Fruit fly (Drosophila melanogaster): Measurements from ENCODE around the gene CG34130.
A peak's percentile ranks its signal among the peaks of the same experiment; 100 is the strongest.

The CG34130 gene

dm6 chr3R:26238945-26239344 lies 49.2 kb upstream of the CG34130 start (continued):
- TF ChIP-seq prd (optimal IDR thresholded peaks at IDR 0.05) = no peak
- peak; percentile 30; the same call in 2 of the 3 replicates for TF ChIP-seq prd (GFP tag; IDR thresholded peaks at IDR 0.05)
- no peak for TF ChIP-seq rib (GFP tag; IDR thresholded peaks at IDR 0.05)
- no peak for TF ChIP-seq Aef1 (GFP tag; IDR thresholded peaks at IDR 0.05)
- no peak for TF ChIP-seq CG9437 (GFP tag; optimal IDR thresholded peaks at IDR 0.05)
- no peak for TF ChIP-seq Dref (GFP tag; IDR thresholded peaks at IDR 0.05)
- TF ChIP-seq croc (GFP tag; conservative IDR thresholded peaks at IDR 0.05) = no peak
- no peak for TF ChIP-seq ftz-f1 (GFP tag; optimal IDR thresholded peaks at IDR 0.05)
- no peak for TF ChIP-seq gt (GFP tag; IDR thresholded peaks at IDR 0.05)
- TF ChIP-seq caup (GFP tag; optimal IDR thresholded peaks at IDR 0.05; ENCODE audit: severe bottlenecking) = peak; percentile 84
- no peak for TF ChIP-seq az2 (GFP tag; optimal IDR thresholded peaks at IDR 0.05)
- TF ChIP-seq Bdp1 (GFP tag; optimal IDR thresholded peaks at IDR 0.05) = peak; percentile 47
- TF ChIP-seq Chrac-16 (GFP tag; optimal IDR thresholded peaks at IDR 0.05) = no peak
- TF ChIP-seq ci (GFP tag; IDR thresholded peaks at IDR 0.05) = peak; percentile 47; the same call in 1 of the 3 replicates
- 0 out of 2 replicates have a peak, but pooled peaks have one; percentile 26 for TF ChIP-seq wdn (GFP tag; IDR thresholded peaks at IDR 0.05)
- TF ChIP-seq Atf-2 (GFP tag; optimal IDR thresholded peaks at IDR 0.05) = no peak
- TF ChIP-seq CG6683 (GFP tag; optimal IDR thresholded peaks at IDR 0.05) = peak; percentile 48
- peak; percentile 40 for TF ChIP-seq CG6854 (GFP tag; optimal IDR thresholded peaks at IDR 0.05)
- TF ChIP-seq da (GFP tag; optimal IDR thresholded peaks at IDR 0.05) = no peak
- no peak for TF ChIP-seq Poxn (GFP tag; IDR thresholded peaks at IDR 0.05)
- TF ChIP-seq sqz (GFP tag; optimal IDR thresholded peaks at IDR 0.05) = no peak
- TF ChIP-seq CG9817 (tag; optimal IDR thresholded peaks at IDR 0.05) = peak; percentile 49
- TF ChIP-seq D (optimal IDR thresholded peaks at IDR 0.05) = no peak
- no peak for TF ChIP-seq D (GFP tag; optimal IDR thresholded peaks at IDR 0.05)
- TF ChIP-seq CG12219 (GFP tag; optimal IDR thresholded peaks at IDR 0.05) = peak; percentile 29
- TF ChIP-seq Dbx (GFP tag; IDR thresholded peaks at IDR 0.05) = peak; percentile 70
- no peak for TF ChIP-seq Ravus (GFP tag; IDR thresholded peaks at IDR 0.05)
- TF ChIP-seq kni (GFP tag; optimal IDR thresholded peaks at IDR 0.05) = no peak
- no peak for TF ChIP-seq CG9215 (GFP tag; IDR thresholded peaks at IDR 0.05)
- no peak for TF ChIP-seq tx (GFP tag; optimal IDR thresholded peaks at IDR 0.05)
- TF ChIP-seq sens (GFP tag) = peak; percentile 89
- no peak for TF ChIP-seq CG5245 (GFP tag; optimal IDR thresholded peaks at IDR 0.05)
- TF ChIP-seq CG12155 (GFP tag; optimal IDR thresholded peaks at IDR 0.05) = peak; percentile 18
- TF ChIP-seq chn (GFP tag; optimal IDR thresholded peaks at IDR 0.05) = no peak
- no peak for TF ChIP-seq Hr3 (GFP tag; optimal IDR thresholded peaks at IDR 0.05)
- peak; percentile 31 for TF ChIP-seq Myb (GFP tag; optimal IDR thresholded peaks at IDR 0.05)
- TF ChIP-seq CG16863 (GFP tag; optimal IDR thresholded peaks at IDR 0.05) = peak; percentile 5
- no peak for TF ChIP-seq CG4854 (GFP tag; optimal IDR thresholded peaks at IDR 0.05)
- TF ChIP-seq Six4 (GFP tag; optimal IDR thresholded peaks at IDR 0.05) = no peak
- no peak for TF ChIP-seq CG11093 (GFP tag; IDR thresholded peaks at IDR 0.05)
- no peak for TF ChIP-seq cas (GFP tag; IDR thresholded peaks at IDR 0.05)
- TF ChIP-seq CG4360 (GFP tag; IDR thresholded peaks at IDR 0.05) = no peak
- no peak for TF ChIP-seq cato (GFP tag; optimal IDR thresholded peaks at IDR 0.05; ENCODE audit: borderline replicate concordance)
- TF ChIP-seq Lim3 (GFP tag; IDR thresholded peaks at IDR 0.05) = no peak
- no peak for TF ChIP-seq Elba2 (GFP tag; optimal IDR thresholded peaks at IDR 0.05)
- TF ChIP-seq CG2875 (GFP tag; optimal IDR thresholded peaks at IDR 0.05) = peak; percentile 49
- TF ChIP-seq Ets65A (GFP tag) = peak; percentile 9
- peak; percentile 10 for TF ChIP-seq Mad (GFP tag; optimal IDR thresholded peaks at IDR 0.05)
- TF ChIP-seq Pdp1 (GFP tag; optimal IDR thresholded peaks at IDR 0.05) = peak; percentile 23 to 28
- peak; percentile 74 for TF ChIP-seq schlank (tag; optimal IDR thresholded peaks at IDR 0.05)
- peak; percentile 5 for TF ChIP-seq zfh2 (GFP tag; optimal IDR thresholded peaks at IDR 0.05)
- no peak for TF ChIP-seq zf30C (GFP tag; optimal IDR thresholded peaks at IDR 0.05)
- TF ChIP-seq CG2678 (tag; optimal IDR thresholded peaks at IDR 0.05) = peak; percentile 73
- TF ChIP-seq CG9797 (GFP tag; optimal IDR thresholded peaks at IDR 0.05) = no peak

All from whole organism, embryonic.